Worm (Caenorhabditis elegans): ENCODE data around the gene T24H10.1.

DNA sequence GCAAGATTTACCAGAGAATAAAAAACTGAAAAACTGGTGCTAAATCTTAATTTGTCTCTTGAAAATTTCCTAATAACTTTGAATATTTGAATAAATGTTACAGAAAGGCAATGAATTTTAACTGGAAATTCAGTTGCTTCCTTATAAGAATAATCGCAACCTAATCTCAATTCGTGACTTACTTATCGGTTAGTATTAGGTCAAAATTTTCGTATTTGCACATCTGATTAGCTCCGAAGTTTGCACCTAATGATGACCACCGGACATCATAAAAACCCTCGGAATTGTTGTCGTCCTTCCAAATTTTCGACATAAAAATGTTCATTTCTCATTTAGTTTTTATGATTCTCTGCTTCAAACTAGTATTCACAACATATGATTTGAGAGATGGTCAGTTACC lies 38.6 kb downstream of the T24H10.1 start, which contains the start of gene C16D2.3:
- TF ChIP-seq W03F9.2 (tag; optimal IDR thresholded peaks at IDR 0.05) (no peak), dao-5 (tag; optimal IDR thresholded peaks at IDR 0.05) (no peak), him-1 (tag; optimal IDR thresholded peaks at IDR 0.05) (no peak)

Measured in whole organism, L4/young adult.